Worm (Caenorhabditis elegans): ENCODE measurements around the gene clc-26.
A peak's percentile ranks its signal among the peaks of the same experiment; 100 is the strongest.

The clc-26 gene

DNA sequence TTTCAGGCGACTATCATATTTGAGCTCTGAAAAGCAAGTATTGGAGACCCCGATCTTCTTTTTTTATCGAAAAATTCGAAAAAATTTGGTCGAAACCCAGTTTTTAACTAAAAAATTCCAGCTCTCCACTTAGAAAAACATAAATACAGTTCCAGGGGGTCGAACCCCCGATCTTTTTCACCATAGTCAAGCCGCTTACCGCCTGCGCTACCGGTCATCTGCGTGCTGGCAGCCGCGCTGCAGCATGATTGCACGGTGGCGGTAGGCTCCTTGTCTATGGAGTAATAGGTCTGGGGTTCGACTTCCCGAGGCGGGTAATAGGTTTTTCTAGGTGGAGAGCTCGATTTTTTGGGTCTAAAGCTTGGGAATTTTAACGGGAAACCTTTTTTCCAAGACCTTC is 21.1 kb downstream of the clc-26 start, which contains the start of gene clc-24:
TSS of gene clc-24 (plus strand) at position 263 of the 400 bp plus-strand sequence.
- TF ChIP-seq pax-3 (tag; optimal IDR thresholded peaks at IDR 0.05) = no peak
- TF ChIP-seq ceh-8 (GFP tag; optimal IDR thresholded peaks at IDR 0.05) = no peak
- no peak for TF ChIP-seq blmp-1 (tag; optimal IDR thresholded peaks at IDR 0.05)
- no peak for TF ChIP-seq sptf-1 (tag; optimal IDR thresholded peaks at IDR 0.05)
- TF ChIP-seq skn-1 (tag; optimal IDR thresholded peaks at IDR 0.05) = no peak
- no peak for TF ChIP-seq nhr-11 (tag; optimal IDR thresholded peaks at IDR 0.05)

DNA sequence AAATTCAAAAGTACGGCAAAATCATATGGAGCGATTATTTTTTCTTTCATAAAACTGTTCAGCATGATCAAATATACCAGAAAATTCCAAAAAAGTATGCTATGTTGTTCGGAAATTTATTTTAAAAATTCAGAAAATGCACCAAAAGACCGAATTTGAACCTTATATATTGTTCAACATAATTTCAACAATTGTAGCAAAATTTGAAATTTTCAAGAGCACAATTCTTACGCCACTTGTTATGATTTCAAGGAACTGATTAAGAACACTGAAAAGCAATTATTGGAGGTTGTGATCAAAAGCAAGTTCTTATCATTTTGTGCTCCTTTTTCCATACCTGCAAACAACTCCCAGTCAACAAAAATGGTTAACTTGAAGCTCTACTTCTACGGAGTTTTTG is 22.8 kb downstream of the clc-26 start, which contains the start of gene clc-27:
TSS of gene clc-27 (plus strand) at position 301 of the 400 bp plus-strand sequence.
- TF ChIP-seq nhr-71 (tag; optimal IDR thresholded peaks at IDR 0.05) = no peak
- no peak for TF ChIP-seq fkh-4 (tag; optimal IDR thresholded peaks at IDR 0.05; ENCODE audit: borderline replicate concordance)
- TF ChIP-seq tbx-2 (tag; optimal IDR thresholded peaks at IDR 0.05) = no peak
- TF ChIP-seq egl-27 (tag; optimal IDR thresholded peaks at IDR 0.05) = no peak
- no peak for TF ChIP-seq tlp-1 (tag; optimal IDR thresholded peaks at IDR 0.05)

DNA sequence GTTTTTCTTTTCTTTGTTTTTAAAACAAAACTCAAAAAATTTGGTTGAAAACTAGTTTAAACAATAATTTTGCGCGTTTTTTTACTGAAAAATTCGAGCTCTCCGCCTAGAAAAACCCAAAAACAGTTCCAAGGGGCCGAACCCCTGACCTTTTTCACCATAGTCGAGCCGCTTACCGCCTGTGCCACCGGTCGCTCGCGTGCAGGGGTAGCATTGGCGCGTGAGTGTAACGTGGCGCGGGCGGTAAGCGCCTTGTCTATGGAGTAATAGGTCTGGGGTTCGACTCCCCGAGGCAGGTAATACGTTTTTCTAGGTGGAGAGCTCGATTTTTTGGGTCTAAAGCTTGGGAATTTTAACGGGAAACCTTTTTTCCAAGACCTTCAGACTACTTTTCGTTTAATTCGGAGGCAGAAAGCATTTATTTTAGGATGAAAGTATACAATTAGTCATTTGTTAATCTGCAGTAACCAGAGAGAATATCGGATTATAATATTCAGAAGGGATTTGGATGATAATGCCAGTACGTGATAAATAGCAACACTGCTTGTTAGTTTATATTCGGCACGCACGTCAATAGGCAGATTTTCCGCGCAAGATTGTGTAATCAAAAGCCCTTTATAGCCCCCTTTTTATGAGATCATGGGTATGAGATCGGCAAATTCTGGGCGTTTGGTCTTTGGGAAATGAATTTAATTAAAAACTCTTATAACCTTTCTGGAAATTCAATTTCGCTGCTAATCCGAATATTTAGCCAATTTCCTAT is 23.5 kb downstream of the clc-26 start:
- no peak for TF ChIP-seq lin-13 (GFP tag; optimal IDR thresholded peaks at IDR 0.05)
- no peak for TF ChIP-seq C34B4.2 (tag; optimal IDR thresholded peaks at IDR 0.05)
- no peak for TF ChIP-seq ceh-90 (tag; optimal IDR thresholded peaks at IDR 0.05)
- TF ChIP-seq snpc-4 (tag; optimal IDR thresholded peaks at IDR 0.05) = no peak
- no peak for TF ChIP-seq mab-9 (GFP tag; IDR thresholded peaks at IDR 0.05)
- TF ChIP-seq irx-1 (tag; optimal IDR thresholded peaks at IDR 0.05) = no peak
- TF ChIP-seq dsc-1 (tag; optimal IDR thresholded peaks at IDR 0.05) = peak; percentile 93
- TF ChIP-seq lir-3 (tag; optimal IDR thresholded peaks at IDR 0.05; ENCODE audit: poor library complexity) = no peak
- no peak for TF ChIP-seq dpl-1 (GFP tag; optimal IDR thresholded peaks at IDR 0.05)
- no peak for TF ChIP-seq vab-15 (tag; optimal IDR thresholded peaks at IDR 0.05)
- TF ChIP-seq nhr-76 (tag; optimal IDR thresholded peaks at IDR 0.05) = no peak
- no peak for TF ChIP-seq blmp-1 (tag; optimal IDR thresholded peaks at IDR 0.05)
- no peak for TF ChIP-seq nhr-90 (tag; optimal IDR thresholded peaks at IDR 0.05; ENCODE audit: poor library complexity)
- TF ChIP-seq ceh-8 (GFP tag; optimal IDR thresholded peaks at IDR 0.05) = peak; percentile 28
- TF ChIP-seq alr-1 (tag; optimal IDR thresholded peaks at IDR 0.05; ENCODE audit: borderline replicate concordance) = no peak
- no peak for TF ChIP-seq nhr-71 (tag; optimal IDR thresholded peaks at IDR 0.05)
- TF ChIP-seq swsn-7 (tag; optimal IDR thresholded peaks at IDR 0.05) = no peak
- peak; percentile 20 for TF ChIP-seq pax-3 (tag; optimal IDR thresholded peaks at IDR 0.05)
- TF ChIP-seq fkh-8 (tag; optimal IDR thresholded peaks at IDR 0.05) = peak; percentile 63
- TF ChIP-seq rnt-1 (tag; optimal IDR thresholded peaks at IDR 0.05) = no peak
- TF ChIP-seq efl-1 (optimal IDR thresholded peaks at IDR 0.05) = no peak
- TF ChIP-seq efl-1 (GFP tag; optimal IDR thresholded peaks at IDR 0.05 in 1 of 2) = no peak
- no peak for TF ChIP-seq lin-39 (tag; optimal IDR thresholded peaks at IDR 0.05)
- TF ChIP-seq Y116A8C.19 (tag; optimal IDR thresholded peaks at IDR 0.05; ENCODE audit: borderline replicate concordance) = no peak
- TF ChIP-seq nhr-47 (tag; optimal IDR thresholded peaks at IDR 0.05) = peak; percentile 40
- TF ChIP-seq pqm-1 (tag; optimal IDR thresholded peaks at IDR 0.05) = no peak
- TF ChIP-seq sox-4 (tag; optimal IDR thresholded peaks at IDR 0.05) = peak; percentile 9
- TF ChIP-seq mef-2 (tag; optimal IDR thresholded peaks at IDR 0.05) = peak; percentile 8
- TF ChIP-seq unc-130 (tag; optimal IDR thresholded peaks at IDR 0.05) = no peak
- no peak for TF ChIP-seq hlh-4 (tag; optimal IDR thresholded peaks at IDR 0.05)
- TF ChIP-seq ceh-63 (GFP tag; optimal IDR thresholded peaks at IDR 0.05) = no peak
- no peak for TF ChIP-seq nhr-84 (tag; optimal IDR thresholded peaks at IDR 0.05)
- no peak for TF ChIP-seq egl-27 (tag; optimal IDR thresholded peaks at IDR 0.05)

Data from whole organism, L1 larva.